Worm (Caenorhabditis elegans): ENCODE results near the gene rgl-1.

Gene rgl-1

ce11 chrX:3252500-3252899 lies 32.3 kb upstream of the rgl-1 start, which contains the start of gene tba-9:
tba-9 (plus strand) TSS chrX:3252800.
- TF ChIP-seq nhr-28 (tag; optimal IDR thresholded peaks at IDR 0.05) (no peak), F49E8.2 (tag; optimal IDR thresholded peaks at IDR 0.05; ENCODE audit: borderline replicate concordance) (no peak), pqm-1 (tag; optimal IDR thresholded peaks at IDR 0.05) (no peak), nhr-42 (GFP tag; IDR thresholded peaks at IDR 0.05) (no peak), hmg-1.1 (GFP tag; IDR thresholded peaks at IDR 0.05) (no peak), Y75B8A.6 (GFP tag; IDR thresholded peaks at IDR 0.05) (no peak), lin-29 (GFP tag; IDR thresholded peaks at IDR 0.05) (no peak), ceh-62 (tag; optimal IDR thresholded peaks at IDR 0.05) (no peak), ceh-20 (GFP tag; IDR thresholded peaks at IDR 0.05) (no peak), T20F7.1 (GFP tag; optimal IDR thresholded peaks at IDR 0.05) (no peak), fos-1 (tag; optimal IDR thresholded peaks at IDR 0.05) (no peak), F10B5.3 (tag; optimal IDR thresholded peaks at IDR 0.05) (no peak), mxl-2 (GFP tag; conservative IDR thresholded peaks at IDR 0.05) (no peak), skn-1 (tag; optimal IDR thresholded peaks at IDR 0.05) (no peak), pha-4 (GFP tag; IDR thresholded peaks at IDR 0.05) (no peak), pha-4 (tag; optimal IDR thresholded peaks at IDR 0.05) (no peak), lin-15B (tag; optimal IDR thresholded peaks at IDR 0.05) (no peak), lin-38 (GFP tag; IDR thresholded peaks at IDR 0.05) (no peak), hlh-11 (tag; optimal IDR thresholded peaks at IDR 0.05) (no peak)

- TF ChIP-seq aha-1 (tag) (peak; percentile 34), madf-9 (GFP tag; conservative IDR thresholded peaks at IDR 0.05) (no peak), fkh-10 (GFP tag; optimal IDR thresholded peaks at IDR 0.05) (no peak), unc-62 (GFP tag; optimal IDR thresholded peaks at IDR 0.05 in 1 of 2) (peak in 1 of 2 experiments; percentile 3), unc-62 (tag; optimal IDR thresholded peaks at IDR 0.05) (no peak), attf-4 (tag; optimal IDR thresholded peaks at IDR 0.05) (no peak), ctbp-1 (GFP tag; IDR thresholded peaks at IDR 0.05) (no peak), nhr-28 (tag; optimal IDR thresholded peaks at IDR 0.05) (peak; percentile 40), tag-97 (GFP tag; IDR thresholded peaks at IDR 0.05) (no peak), nhr-6 (tag; optimal IDR thresholded peaks at IDR 0.05) (no peak), Y5F2A.4 (GFP tag; optimal IDR thresholded peaks at IDR 0.05) (no peak), tra-1 (GFP tag; IDR thresholded peaks at IDR 0.05) (no peak), dmd-9 (GFP tag; IDR thresholded peaks at IDR 0.05) (no peak), snpc-4 (tag; optimal IDR thresholded peaks at IDR 0.05) (no peak), aly-2 (tag; optimal IDR thresholded peaks at IDR 0.05) (no peak), nhr-11 (tag; optimal IDR thresholded peaks at IDR 0.05) (no peak), Y105C5A.15 (GFP tag; IDR thresholded peaks at IDR 0.05) (no peak)
Measured at ce11 chrX:3250481-3251091, 30.4 kb upstream of the rgl-1 start, which contains the start of gene pqn-37. pqn-37 (minus strand) TSS chrX:3250531.

ce11 chrX:3247768-3248167 lies 27.6 kb upstream of the rgl-1 start:
- TF ChIP-seq ztf-11 (tag; optimal IDR thresholded peaks at IDR 0.05) = no peak
- TF ChIP-seq Y5F2A.4 (GFP tag; optimal IDR thresholded peaks at IDR 0.05) = no peak
- TF ChIP-seq set-16 (GFP tag; IDR thresholded peaks at IDR 0.05) = peak; percentile 65
- no peak for TF ChIP-seq sdz-12 (GFP tag; optimal IDR thresholded peaks at IDR 0.05)
- 0 out of 2 replicates have a peak, but pooled peaks have one; percentile 60 for TF ChIP-seq D1046.2 (GFP tag; IDR thresholded peaks at IDR 0.05)
- no peak for TF ChIP-seq zip-2 (tag; optimal IDR thresholded peaks at IDR 0.05)
- TF ChIP-seq egl-43 (GFP tag; IDR thresholded peaks at IDR 0.05) = no peak
- no peak for TF ChIP-seq zag-1 (tag; optimal IDR thresholded peaks at IDR 0.05)
- no peak for TF ChIP-seq nhr-237 (tag; optimal IDR thresholded peaks at IDR 0.05)
- TF ChIP-seq F37D6.2 (tag; optimal IDR thresholded peaks at IDR 0.05) = no peak
- TF ChIP-seq lin-15B (tag; optimal IDR thresholded peaks at IDR 0.05) = no peak
- TF ChIP-seq hmg-1.1 (GFP tag; IDR thresholded peaks at IDR 0.05) = no peak
- TF ChIP-seq zip-11 (GFP tag; IDR thresholded peaks at IDR 0.05) = no peak
- TF ChIP-seq ama-1 (optimal IDR thresholded peaks at IDR 0.05) = no peak
- no peak for TF ChIP-seq snpc-4 (tag; optimal IDR thresholded peaks at IDR 0.05)
- no peak for TF ChIP-seq ceh-82 (tag; optimal IDR thresholded peaks at IDR 0.05)
- no peak for TF ChIP-seq madf-5 (GFP tag; IDR thresholded peaks at IDR 0.05)
- TF ChIP-seq daf-16 (GFP tag; optimal IDR thresholded peaks at IDR 0.05) = no peak
- TF ChIP-seq daf-16 (tag; optimal IDR thresholded peaks at IDR 0.05) = no peak
- TF ChIP-seq dmd-8 (GFP tag; IDR thresholded peaks at IDR 0.05) = no peak
- TF ChIP-seq mxl-2 (GFP tag; conservative IDR thresholded peaks at IDR 0.05) = no peak
- TF ChIP-seq nhr-77 (tag; optimal IDR thresholded peaks at IDR 0.05) = no peak
- TF ChIP-seq ces-1 (GFP tag; optimal IDR thresholded peaks at IDR 0.05) = no peak

All from whole organism, L4 larva.